Fruit fly (Drosophila melanogaster): ENCODE results near the gene Ets96B.

The Ets96B gene

dm6 chr3R:24810844-24811625, 23.2 kb downstream of the Ets96B start:
- TF ChIP-seq CG10348 (GFP tag; IDR thresholded peaks at IDR 0.05) (peak; percentile 85), CG17806 (tag; optimal IDR thresholded peaks at IDR 0.05) (peak; percentile 92), CG8159 (tag; optimal IDR thresholded peaks at IDR 0.05) (peak; percentile 88), CG14655 (GFP tag; optimal IDR thresholded peaks at IDR 0.05) (peak; percentile 96), Ets98B (GFP tag; IDR thresholded peaks at IDR 0.05) (peak; percentile 97), Snoo (tag; optimal IDR thresholded peaks at IDR 0.05) (peak; percentile 69), rn (GFP tag; IDR thresholded peaks at IDR 0.05) (peak; percentile 89), Pif1B (GFP tag; optimal IDR thresholded peaks at IDR 0.05) (peak; percentile 93), CG4496 (GFP tag; IDR thresholded peaks at IDR 0.05) (peak; percentile 98), CG34367 (tag; optimal IDR thresholded peaks at IDR 0.05) (peak; percentile 92), CG15710 (tag; optimal IDR thresholded peaks at IDR 0.05) (peak; percentile 90), D1 (tag; optimal IDR thresholded peaks at IDR 0.05) (no peak), EcR (GFP tag; optimal IDR thresholded peaks at IDR 0.05) (peak; percentile 95), CG8301 (tag; optimal IDR thresholded peaks at IDR 0.05) (peak; percentile 95), gl (tag; optimal IDR thresholded peaks at IDR 0.05) (peak; percentile 85), CG32121 (GFP tag; IDR thresholded peaks at IDR 0.05) (peak; percentile 93), CG13204 (GFP tag; optimal IDR thresholded peaks at IDR 0.05) (no peak), CG9948 (tag; optimal IDR thresholded peaks at IDR 0.05) (peak; percentile 88), fd96Ca (GFP tag; IDR thresholded peaks at IDR 0.05) (peak; percentile 98), CG12605 (GFP tag; IDR thresholded peaks at IDR 0.05) (peak; percentile 94), Pif1A (GFP tag; optimal IDR thresholded peaks at IDR 0.05) (peak; percentile 93)

dm6 chr3R:24812394-24812793, 24.5 kb downstream of the Ets96B start:
- TF ChIP-seq CG8301 (tag; optimal IDR thresholded peaks at IDR 0.05) (no peak), CG34367 (tag; optimal IDR thresholded peaks at IDR 0.05) (no peak), fd96Ca (GFP tag; IDR thresholded peaks at IDR 0.05) (no peak), Pif1A (GFP tag; optimal IDR thresholded peaks at IDR 0.05) (no peak), CG32121 (GFP tag; IDR thresholded peaks at IDR 0.05) (no peak), CG14655 (GFP tag; optimal IDR thresholded peaks at IDR 0.05) (no peak), CG4496 (GFP tag; IDR thresholded peaks at IDR 0.05) (no peak), Snoo (tag; optimal IDR thresholded peaks at IDR 0.05) (no peak), CG9948 (tag; optimal IDR thresholded peaks at IDR 0.05) (no peak), D1 (tag; optimal IDR thresholded peaks at IDR 0.05) (no peak), EcR (GFP tag; optimal IDR thresholded peaks at IDR 0.05) (no peak), rn (GFP tag; IDR thresholded peaks at IDR 0.05) (no peak), gl (tag; optimal IDR thresholded peaks at IDR 0.05) (no peak), Ets98B (GFP tag; IDR thresholded peaks at IDR 0.05) (no peak), CG10348 (GFP tag; IDR thresholded peaks at IDR 0.05) (no peak), CG17806 (tag; optimal IDR thresholded peaks at IDR 0.05) (no peak), CG8159 (tag; optimal IDR thresholded peaks at IDR 0.05) (no peak), CG15710 (tag; optimal IDR thresholded peaks at IDR 0.05) (no peak)

- no peak for TF ChIP-seq EcR (GFP tag; optimal IDR thresholded peaks at IDR 0.05)
- TF ChIP-seq CG12605 (GFP tag; IDR thresholded peaks at IDR 0.05), result peak; percentile 64
- TF ChIP-seq Pif1B (GFP tag; optimal IDR thresholded peaks at IDR 0.05), result no peak
Observed at dm6 chr3R:24812987-24813636, 25.3 kb downstream of the Ets96B start.

dm6 chr3R:24813637-24814301, 25.9 kb downstream of the Ets96B start, which contains the start of the genes lili and CG34150:
Gene lili (minus strand): TSS chr3R:24814012.
Gene CG34150 (plus strand): TSS chr3R:24814262.
- TF ChIP-seq CG15710 (tag; optimal IDR thresholded peaks at IDR 0.05), result peak; percentile 60
- TF ChIP-seq fd96Ca (GFP tag; IDR thresholded peaks at IDR 0.05), result no peak
- TF ChIP-seq Ets98B (GFP tag; IDR thresholded peaks at IDR 0.05), result peak; percentile 38; the same call in 1 of the 2 replicates
- TF ChIP-seq EcR (GFP tag; optimal IDR thresholded peaks at IDR 0.05), result peak; percentile 22
- no peak for TF ChIP-seq CG34367 (tag; optimal IDR thresholded peaks at IDR 0.05)
- TF ChIP-seq Pif1B (GFP tag; optimal IDR thresholded peaks at IDR 0.05), result no peak
- no peak for TF ChIP-seq D1 (tag; optimal IDR thresholded peaks at IDR 0.05)
- TF ChIP-seq CG17806 (tag; optimal IDR thresholded peaks at IDR 0.05), result peak; percentile 39
- TF ChIP-seq CG9948 (tag; optimal IDR thresholded peaks at IDR 0.05), result peak; percentile 38
- no peak for TF ChIP-seq CG8159 (tag; optimal IDR thresholded peaks at IDR 0.05)
- TF ChIP-seq CG4496 (GFP tag; IDR thresholded peaks at IDR 0.05), result peak; percentile 79
- TF ChIP-seq CG14655 (GFP tag; optimal IDR thresholded peaks at IDR 0.05), result no peak
- no peak for TF ChIP-seq CG8301 (tag; optimal IDR thresholded peaks at IDR 0.05)
- no peak for TF ChIP-seq Pif1A (GFP tag; optimal IDR thresholded peaks at IDR 0.05)
- peak; percentile 28; the same call in 1 of the 2 replicates for TF ChIP-seq CG32121 (GFP tag; IDR thresholded peaks at IDR 0.05)
- TF ChIP-seq CG12605 (GFP tag; IDR thresholded peaks at IDR 0.05), result peak; percentile 27
- no peak for TF ChIP-seq CG13204 (GFP tag; optimal IDR thresholded peaks at IDR 0.05)
- no peak for TF ChIP-seq gl (tag; optimal IDR thresholded peaks at IDR 0.05)
- no peak for TF ChIP-seq rn (GFP tag; IDR thresholded peaks at IDR 0.05)
- TF ChIP-seq Snoo (tag; optimal IDR thresholded peaks at IDR 0.05), result peak; percentile 31
- no peak for TF ChIP-seq CG10348 (GFP tag; IDR thresholded peaks at IDR 0.05)

Measured in whole organism, pupa.